Worm (Caenorhabditis elegans) whole organism, L2 larva: ENCODE data around the gene tab-1.

ENCODE experiments used
- egl-27 ChIP-seq: sonication (generic microtip); optimal IDR thresholded peaks from 3 replicates; lab custom pipeline; 2017; ENCODE audit warnings: missing biosample characterization, missing genetic modification reagents, missing genetic modification characterization
- nhr-25 ChIP-seq: fragments of 150-350 bp; sonication (generic microtip); optimal IDR thresholded peaks from 3 replicates; lab custom pipeline; 2014; ENCODE audit warnings: missing biosample characterization, missing genetic modification characterization
- nhr-77 ChIP-seq: fragments of 150-350 bp; optimal IDR thresholded peaks from 2 replicates; lab custom pipeline; 2014; ENCODE audit warnings: missing biosample characterization, missing genetic modification characterization
- unc-62 ChIP-seq: fragments of 150-350 bp; optimal IDR thresholded peaks from 2 replicates; lab custom pipeline; 2014; ENCODE audit warnings: missing biosample characterization, missing genetic modification reagents, missing genetic modification characterization
- ztf-11 ChIP-seq: sonication (generic microtip); optimal IDR thresholded peaks from 2 replicates; lab custom pipeline; 2017; ENCODE audit warnings: missing biosample characterization, missing genetic modification characterization

ce11 chrII:6754671-6755224 is 48.4 kb upstream of the tab-1 start, which contains the start of the genes srx-95 and fis-1:
- TF ChIP-seq nhr-77 (tag; lab: Kevin White, UChicago) = no peak
- TF ChIP-seq egl-27 (tag; lab: Kevin White, UChicago) = no peak
- TF ChIP-seq nhr-25 (tag; lab: Kevin White, UChicago) = no peak
- no peak for TF ChIP-seq ztf-11 (tag; lab: Kevin White, UChicago)
- no peak for TF ChIP-seq unc-62 (GFP tag; lab: Kevin White, UChicago)
